Fruit fly (Drosophila melanogaster) whole organism, embryonic: ENCODE results near the gene moody.
A peak's percentile ranks its signal among the peaks of the same experiment; 100 is the strongest.

ENCODE experiments used
- Abd-B ChIP-seq: fragments of 200-800 bp; sonication (Bioruptor generic); optimal IDR thresholded peaks from 2 replicates; lab custom pipeline; 2018; ENCODE audit warnings: missing biosample characterization, mild to moderate bottlenecking, missing genetic modification characterization, moderate library complexity
- B-H2 ChIP-seq: fragments of 200-800 bp; sonication (Bioruptor generic); optimal IDR thresholded peaks from 2 replicates; lab custom pipeline; 2018; ENCODE audit warnings: missing biosample characterization, mild to moderate bottlenecking, missing genetic modification characterization
- Bdp1 ChIP-seq: fragments of 200-800 bp; sonication (Bioruptor generic); optimal IDR thresholded peaks from 3 replicates; lab custom pipeline; 2016; ENCODE audit warnings: missing biosample characterization, missing genetic modification characterization
- CG10267 ChIP-seq: fragments of 200-800 bp; sonication (Bioruptor generic); optimal IDR thresholded peaks from 2 replicates; lab custom pipeline; 2018; ENCODE audit warnings: missing biosample characterization, mild to moderate bottlenecking, missing genetic modification characterization, moderate library complexity
- CG11093 ChIP-seq: fragments of 200-800 bp; sonication (Bioruptor generic); IDR thresholded peaks from 3 replicates; pipeline ENCODE4 v1.3.6; 2022; ENCODE audit warnings: missing biosample characterization, missing genetic modification characterization
- CG12769 ChIP-seq: fragments of 200-800 bp; sonication (Bioruptor generic); optimal IDR thresholded peaks from 2 replicates; lab custom pipeline; 2019; ENCODE audit warnings: missing biosample characterization, mild to moderate bottlenecking, missing genetic modification characterization, moderate library complexity
- CG14667 ChIP-seq: fragments of 200-800 bp; sonication (Bioruptor generic); IDR thresholded peaks from 2 replicates; pipeline ENCODE4 v1.3.6; 2022; ENCODE audit warnings: missing biosample characterization, missing genetic modification characterization
- CG17186 ChIP-seq: fragments of 200-800 bp; sonication (Bioruptor generic); optimal IDR thresholded peaks from 3 replicates; lab custom pipeline; 2017; ENCODE audit warnings: missing biosample characterization, missing genetic modification reagents, missing genetic modification characterization
- CG17385 ChIP-seq: fragments of 200-800 bp; sonication (Bioruptor generic); optimal IDR thresholded peaks from 3 replicates; lab custom pipeline; 2018; ENCODE audit warnings: missing biosample characterization, mild to moderate bottlenecking, missing genetic modification characterization
- CG18476 ChIP-seq: fragments of 200-800 bp; sonication (Bioruptor generic); optimal IDR thresholded peaks from 2 replicates; lab custom pipeline; 2016; ENCODE audit warnings: missing biosample characterization, mild to moderate bottlenecking, missing genetic modification characterization
- CG2116 ChIP-seq: fragments of 200-800 bp; sonication (Bioruptor generic); optimal IDR thresholded peaks from 3 replicates; lab custom pipeline; 2018; ENCODE audit warnings: missing biosample characterization, mild to moderate bottlenecking, missing genetic modification characterization
- CG2875 ChIP-seq: fragments of 200-800 bp; sonication (Bioruptor generic); optimal IDR thresholded peaks from 2 replicates; lab custom pipeline; 2017; ENCODE audit warnings: missing biosample characterization, mild to moderate bottlenecking, missing genetic modification characterization, missing genetic modification reagents
- CG32772 ChIP-seq: fragments of 200-800 bp; sonication (Bioruptor generic); IDR thresholded peaks from 2 replicates; pipeline ENCODE4 v1.3.6; 2022; ENCODE audit warnings: missing biosample characterization, missing genetic modification characterization
- CG33557 ChIP-seq: fragments of 200-800 bp; sonication (Bioruptor generic); optimal IDR thresholded peaks from 2 replicates; lab custom pipeline; 2019; ENCODE audit warnings: missing biosample characterization, mild to moderate bottlenecking, missing genetic modification characterization, moderate library complexity
- CG4328 ChIP-seq: fragments of 200-800 bp; sonication (Bioruptor generic); optimal IDR thresholded peaks from 3 replicates; lab custom pipeline; 2017; ENCODE audit warnings: missing biosample characterization, missing genetic modification reagents, missing genetic modification characterization
- CG6272 ChIP-seq: fragments of 200-800 bp; sonication (Bioruptor generic); IDR thresholded peaks from 2 replicates; pipeline ENCODE4 v1.3.6; 2022; ENCODE audit warnings: missing biosample characterization, missing genetic modification characterization
- CG8765 ChIP-seq: fragments of 200-800 bp; sonication (Bioruptor generic); IDR thresholded peaks from 2 replicates; pipeline ENCODE4 v1.3.6; 2022; ENCODE audit warnings: missing biosample characterization, missing genetic modification characterization
- Camta ChIP-seq: fragments of 200-800 bp; sonication (Bioruptor generic); optimal IDR thresholded peaks from 2 replicates; lab custom pipeline; 2016; ENCODE audit warnings: missing biosample characterization, missing genetic modification characterization
- D19A ChIP-seq: fragments of 200-800 bp; optimal IDR thresholded peaks from 3 replicates; lab custom pipeline; 2019; ENCODE audit warnings: missing biosample characterization, mild to moderate bottlenecking, missing genetic modification characterization, moderate library complexity
- Dek ChIP-seq: fragments of 200-800 bp; sonication (Bioruptor generic); optimal IDR thresholded peaks from 3 replicates; lab custom pipeline; 2019; ENCODE audit warnings: missing biosample characterization, mild to moderate bottlenecking, missing genetic modification characterization, moderate library complexity
- Fer2 ChIP-seq: fragments of 200-800 bp; sonication (Bioruptor generic); optimal IDR thresholded peaks from 2 replicates; lab custom pipeline; 2018; ENCODE audit warnings: missing biosample characterization, mild to moderate bottlenecking, missing genetic modification characterization, moderate library complexity
- HmgZ ChIP-seq: fragments of 200-800 bp; sonication (Bioruptor generic); optimal IDR thresholded peaks from 2 replicates; lab custom pipeline; 2018; ENCODE audit warnings: missing biosample characterization, mild to moderate bottlenecking, missing genetic modification characterization
- Hr3 ChIP-seq: fragments of 200-800 bp; sonication (Bioruptor generic); optimal IDR thresholded peaks from 3 replicates; lab custom pipeline; 2016; ENCODE audit warnings: missing biosample characterization, missing genetic modification characterization
- Hsf ChIP-seq: fragments of 200-800 bp; sonication (Bioruptor generic); optimal IDR thresholded peaks from 3 replicates; lab custom pipeline; 2016; ENCODE audit warnings: missing biosample characterization, missing genetic modification characterization
- Lhr ChIP-seq: fragments of 200-800 bp; sonication (Bioruptor generic); optimal IDR thresholded peaks from 3 replicates; lab custom pipeline; 2017; ENCODE audit warnings: mild to moderate bottlenecking, missing biosample characterization, missing genetic modification reagents, missing genetic modification characterization
- Mad ChIP-seq: fragments of 200-800 bp; sonication (Bioruptor generic); optimal IDR thresholded peaks from 2 replicates; lab custom pipeline; 2016; ENCODE audit warnings: missing biosample characterization, missing genetic modification characterization
- Max ChIP-seq: fragments of 200-800 bp; sonication (Bioruptor generic); optimal IDR thresholded peaks from 2 replicates; lab custom pipeline; 2016; ENCODE audit warnings: missing biosample characterization, mild to moderate bottlenecking, missing genetic modification characterization
- NC2α ChIP-seq: fragments of 200-800 bp; sonication (Bioruptor generic); optimal IDR thresholded peaks from 2 replicates; lab custom pipeline; 2016; ENCODE audit warnings: missing biosample characterization, missing genetic modification characterization
- NK7.1 ChIP-seq: fragments of 200-800 bp; sonication (Bioruptor generic); optimal IDR thresholded peaks from 3 replicates; lab custom pipeline; 2016; ENCODE audit warnings: missing biosample characterization, missing genetic modification characterization
- Sox100B ChIP-seq: fragments of 200-800 bp; sonication (Bioruptor generic); optimal IDR thresholded peaks from 3 replicates; lab custom pipeline; 2018; ENCODE audit warnings: missing biosample characterization, mild to moderate bottlenecking, missing genetic modification characterization
- Trl ChIP-seq, 3 experiments: fragments of >200 bp in 2 of 3; fragments of 200-800 bp in 1 of 3; sonication (Bioruptor generic) in 1 of 3; optimal IDR thresholded peaks; 2 replicates in 1 of 3; 3 replicates in 2 of 3; lab custom pipeline; 2016 to 2017; ENCODE audit warnings: missing biosample characterization in 1 of 3, missing genetic modification characterization in 1 of 3
- bbx ChIP-seq: fragments of 200-800 bp; sonication (Bioruptor generic); IDR thresholded peaks from 2 replicates; pipeline ENCODE4 v1.3.6; 2022; ENCODE audit warnings: missing biosample characterization, missing genetic modification characterization; ENCODE audit not compliant: partially characterized antibody
- corto ChIP-seq: fragments of 200-800 bp; sonication (Bioruptor generic); optimal IDR thresholded peaks from 2 replicates; lab custom pipeline; 2016; ENCODE audit warnings: missing biosample characterization, mild to moderate bottlenecking, missing genetic modification characterization, moderate library complexity
- dan ChIP-seq: fragments of 200-800 bp; sonication (Bioruptor generic); IDR thresholded peaks from 2 replicates; pipeline ENCODE4 v1.3.6; 2022; ENCODE audit warnings: missing biosample characterization, missing genetic modification characterization
- eyg ChIP-seq: fragments of 200-800 bp; sonication (Bioruptor generic); optimal IDR thresholded peaks from 3 replicates; lab custom pipeline; 2016; ENCODE audit warnings: missing biosample characterization, missing genetic modification characterization
- gcm2 ChIP-seq: fragments of 200-800 bp; sonication (Bioruptor generic); optimal IDR thresholded peaks from 2 replicates; lab custom pipeline; 2016; ENCODE audit warnings: missing biosample characterization, missing genetic modification characterization
- gt ChIP-seq: fragments of 200-800 bp; sonication (Bioruptor generic); IDR thresholded peaks from 2 replicates; pipeline ENCODE4 v1.3.6; 2022; ENCODE audit warnings: missing biosample characterization, missing genetic modification characterization
- hbn ChIP-seq: fragments of 200-800 bp; sonication (Bioruptor generic); IDR thresholded peaks from 2 replicates; pipeline ENCODE4 v1.3.6; 2022; ENCODE audit warnings: missing biosample characterization, missing genetic modification characterization; ENCODE audit not compliant: partially characterized antibody
- hth ChIP-seq: fragments of >200 bp; optimal IDR thresholded peaks from 2 replicates; lab custom pipeline; 2017; ENCODE audit warnings: inconsistent platforms
- lilli ChIP-seq: fragments of 200-800 bp; sonication (Bioruptor generic); optimal IDR thresholded peaks from 3 replicates; lab custom pipeline; 2016; ENCODE audit warnings: missing biosample characterization, missing genetic modification characterization
- maf-S ChIP-seq: fragments of 200-800 bp; sonication (Bioruptor generic); optimal IDR thresholded peaks from 2 replicates; lab custom pipeline; 2016; ENCODE audit warnings: missing biosample characterization, missing genetic modification characterization
- nau ChIP-seq: fragments of 200-800 bp; sonication (Bioruptor generic); optimal IDR thresholded peaks from 3 replicates; lab custom pipeline; 2017; ENCODE audit warnings: missing biosample characterization, mild to moderate bottlenecking, missing genetic modification characterization, missing genetic modification reagents
- otp ChIP-seq: fragments of 200-800 bp; sonication (Bioruptor generic); IDR thresholded peaks from 3 replicates; pipeline ENCODE4, ENCODE4 v1.3.6; 2022; ENCODE audit warnings: missing biosample characterization, missing genetic modification characterization
- pnt ChIP-seq: fragments of 200-800 bp; sonication (Bioruptor generic); optimal IDR thresholded peaks from 3 replicates; lab custom pipeline; 2016; ENCODE audit warnings: missing biosample characterization, missing genetic modification characterization
- sima ChIP-seq: fragments of 200-800 bp; sonication (Bioruptor generic); optimal IDR thresholded peaks from 2 replicates; lab custom pipeline; 2016; ENCODE audit warnings: missing biosample characterization, missing genetic modification characterization
- sqz ChIP-seq: fragments of 200-800 bp; sonication (Bioruptor generic); optimal IDR thresholded peaks from 3 replicates; lab custom pipeline; 2018; ENCODE audit warnings: missing biosample characterization, mild to moderate bottlenecking, missing genetic modification characterization
- tin ChIP-seq: fragments of 200-800 bp; sonication (Bioruptor generic); optimal IDR thresholded peaks from 3 replicates; lab custom pipeline; 2016; ENCODE audit warnings: missing biosample characterization, missing genetic modification characterization
- tll ChIP-seq, 2 experiments: fragments of 200-800 bp in 1 of 2; fragments of >200 bp in 1 of 2; sonication (Bioruptor generic) in 1 of 2; optimal IDR thresholded peaks; 2 replicates each; lab custom pipeline; 2017 to 2019; ENCODE audit warnings: missing biosample characterization in 2 of 2, missing genetic modification characterization in 2 of 2, mild to moderate bottlenecking in 1 of 2, moderate library complexity in 1 of 2
- trem ChIP-seq: fragments of 200-800 bp; optimal IDR thresholded peaks from 3 replicates; lab custom pipeline; 2019; ENCODE audit warnings: missing biosample characterization, mild to moderate bottlenecking, missing genetic modification characterization, moderate library complexity
- zfh1 ChIP-seq: fragments of 200-800 bp; sonication (Bioruptor generic); IDR thresholded peaks from 3 replicates; pipeline ENCODE4 v1.3.6; 2022; ENCODE audit warnings: missing biosample characterization, missing genetic modification characterization

Gene moody

dm6 chrX:2080367-2080927 lies 30.5 kb upstream of the moody start, which contains the start of the genes CG16903 and Unc-76 (continued):
- TF ChIP-seq Fer2 (tag; lab: Kevin White, UChicago) (no peak), nau (GFP tag; lab: Kevin White, UChicago) (peak; percentile 38), dan (GFP tag; lab: Robert Waterston, UW) (no peak), Max (GFP tag; lab: Kevin White, UChicago) (no peak), hbn (GFP tag; lab: Robert Waterston, UW) (peak; percentile 42; the same call in 1 of the 2 replicates), sima (GFP tag; lab: Kevin White, UChicago) (no peak), tll (GFP tag; optimal IDR thresholded peaks at IDR 0.05; lab: Kevin White, UChicago) (no peak), sqz (GFP tag; lab: Kevin White, UChicago) (peak; percentile 76), CG14667 (GFP tag; lab: Robert Waterston, UW) (no peak), trem (tag; lab: Kevin White, UChicago) (peak; percentile 94), corto (GFP tag; lab: Kevin White, UChicago) (no peak), D19A (peak; percentile 37), Bdp1 (GFP tag; lab: Kevin White, UChicago) (peak; percentile 20), CG4328 (no peak), Mad (GFP tag; lab: Kevin White, UChicago) (no peak), Hsf (no peak), tin (no peak), Sox100B (GFP tag; lab: Kevin White, UChicago) (no peak), NK7.1 (no peak), Hr3 (GFP tag; lab: Kevin White, UChicago) (peak; percentile 5), eyg (GFP tag; lab: Kevin White, UChicago) (no peak), gcm2 (GFP tag; lab: Kevin White, UChicago) (no peak), Dek (peak; percentile 65), bbx (GFP tag; lab: Robert Waterston, UW) (peak; percentile 29; the same call in 1 of the 2 replicates), CG17186 (GFP tag; lab: Kevin White, UChicago) (peak; percentile 28), CG17385 (peak; percentile 51), B-H2 (GFP tag; lab: Kevin White, UChicago) (peak; percentile 81), CG6272 (GFP tag; lab: Robert Waterston, UW) (no peak), NC2α (GFP tag; lab: Kevin White, UChicago) (no peak), maf-S (GFP tag; lab: Kevin White, UChicago) (no peak), HmgZ (tag; lab: Kevin White, UChicago) (peak; percentile 82), Camta (GFP tag; lab: Kevin White, UChicago) (no peak), Trl (optimal IDR thresholded peaks at IDR 0.05; lab: Kevin White, UChicago) (no peak), Trl (GFP tag; optimal IDR thresholded peaks at IDR 0.05; lab: Kevin White, UChicago) (peak; percentile 51), CG2875 (peak; percentile 47), hth (no peak), CG10267 (tag; lab: Kevin White, UChicago) (peak; percentile 81), CG18476 (GFP tag; lab: Kevin White, UChicago) (no peak), zfh1 (GFP tag; lab: Robert Waterston, UW) (peak; percentile 46; the same call in 1 of the 3 replicates), CG8765 (GFP tag; lab: Robert Waterston, UW) (no peak), CG11093 (GFP tag; lab: Robert Waterston, UW) (no peak), Abd-B (peak; percentile 17), gt (GFP tag; lab: Robert Waterston, UW) (no peak), Lhr (GFP tag; lab: Kevin White, UChicago) (peak; percentile 98), pnt (peak; percentile 0), CG12769 (tag; lab: Kevin White, UChicago) (peak; percentile 78), CG2116 (GFP tag; lab: Kevin White, UChicago) (peak; percentile 97), CG33557 (GFP tag; lab: Kevin White, UChicago) (peak; percentile 53), otp (GFP tag; lab: Robert Waterston, UW) (no peak), CG32772 (no peak), lilli (GFP tag; lab: Kevin White, UChicago) (peak; percentile 41)
